Worm (Caenorhabditis elegans) whole organism, young adult: ENCODE results near the gene ama-1.

ENCODE experiments used
- Y79H2A.3 ChIP-seq: fragments of 200-800 bp; sonication (Bioruptor generic); conservative IDR thresholded peaks from 2 replicates; pipeline ENCODE4 v1.3.6; 2022; ENCODE audit warnings: missing genetic modification reagents, missing genetic modification characterization, missing compliant biosample characterization
- lsy-27 ChIP-seq: sonication (generic microtip); optimal IDR thresholded peaks from 2 replicates; lab custom pipeline; 2017; ENCODE audit warnings: missing genetic modification characterization, mild to moderate bottlenecking, missing compliant biosample characterization, antibody characterized with exemption, missing genotype, borderline replicate concordance; ENCODE audit not compliant: insufficient read depth
- mes-4 ChIP-seq: sonication (generic microtip); optimal IDR thresholded peaks from 2 replicates; lab custom pipeline; 2016; ENCODE audit warnings: missing genotype, missing genetic modification characterization, missing compliant biosample characterization

DNA sequence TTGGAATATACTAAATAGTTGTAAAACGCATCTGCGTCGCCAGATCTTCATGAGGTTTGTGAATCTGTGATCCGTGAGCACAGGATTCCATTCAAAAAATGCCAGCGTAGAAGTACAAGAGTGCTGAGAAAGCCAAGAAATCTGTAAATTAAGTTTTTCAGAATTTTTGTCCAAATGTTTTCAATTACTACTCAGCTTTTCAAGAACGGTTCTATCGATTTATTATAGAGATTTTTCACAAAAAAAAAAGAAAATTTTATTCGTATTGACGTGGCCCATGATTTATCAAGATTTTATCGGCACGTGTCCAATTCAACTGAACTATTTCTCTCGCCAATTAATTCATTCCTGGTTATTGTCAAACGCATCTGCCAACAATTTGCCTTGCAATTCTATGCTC, 21.4 kb downstream of the ama-1 start, which contains the start of gene F36A4.3:
- TF ChIP-seq Y79H2A.3 (GFP tag; lab: Robert Waterston, UW): no peak
- no peak for TF ChIP-seq mes-4 (tag; lab: Kevin White, UChicago)
- TF ChIP-seq lsy-27 (tag; lab: Kevin White, UChicago): no peak
